Fruit fly (Drosophila melanogaster) whole organism, embryonic: ENCODE measurements around the gene TwdlC.

Experiments
- Aef1 ChIP-seq: fragments of 200-800 bp; sonication (Bioruptor generic); IDR thresholded peaks from 3 replicates; pipeline ENCODE4 v1.3.6; 2022; ENCODE audit warnings: missing biosample characterization, missing genetic modification characterization
- BtbVII ChIP-seq: fragments of 200-800 bp; sonication (Bioruptor generic); optimal IDR thresholded peaks from 3 replicates; lab custom pipeline; 2017; ENCODE audit warnings: missing biosample characterization, mild to moderate bottlenecking, missing genetic modification characterization
- CG10267 ChIP-seq: fragments of 200-800 bp; sonication (Bioruptor generic); optimal IDR thresholded peaks from 2 replicates; lab custom pipeline; 2018; ENCODE audit warnings: missing biosample characterization, mild to moderate bottlenecking, missing genetic modification characterization, moderate library complexity
- CG10979 ChIP-seq: fragments of 200-800 bp; sonication (Bioruptor generic); optimal IDR thresholded peaks from 2 replicates; lab custom pipeline; 2018; ENCODE audit warnings: missing biosample characterization, mild to moderate bottlenecking, missing genetic modification characterization, moderate library complexity
- CG11093 ChIP-seq: fragments of 200-800 bp; sonication (Bioruptor generic); IDR thresholded peaks from 3 replicates; pipeline ENCODE4 v1.3.6; 2022; ENCODE audit warnings: missing biosample characterization, missing genetic modification characterization
- CG11504 ChIP-seq: fragments of 200-800 bp; sonication (Bioruptor generic); optimal IDR thresholded peaks from 3 replicates; lab custom pipeline; 2019; ENCODE audit warnings: missing biosample characterization, mild to moderate bottlenecking, missing genetic modification characterization, moderate library complexity
- CG12219 ChIP-seq: fragments of 200-800 bp; sonication (Bioruptor generic); optimal IDR thresholded peaks from 3 replicates; lab custom pipeline; 2018; ENCODE audit warnings: missing biosample characterization, mild to moderate bottlenecking, missing genetic modification characterization
- CG12659 ChIP-seq: fragments of 200-800 bp; sonication (Bioruptor generic); optimal IDR thresholded peaks from 3 replicates; lab custom pipeline; 2017; ENCODE audit warnings: mild to moderate bottlenecking, missing biosample characterization, missing genetic modification reagents, missing genetic modification characterization
- CG14441 ChIP-seq: fragments of 200-800 bp; sonication (Bioruptor generic); IDR thresholded peaks from 2 replicates; pipeline ENCODE4 v1.3.6; 2022; ENCODE audit warnings: missing biosample characterization, missing genetic modification characterization
- CG17186 ChIP-seq: fragments of 200-800 bp; sonication (Bioruptor generic); optimal IDR thresholded peaks from 3 replicates; lab custom pipeline; 2017; ENCODE audit warnings: missing biosample characterization, missing genetic modification reagents, missing genetic modification characterization
- CG17328 ChIP-seq: fragments of 200-800 bp; sonication (Bioruptor generic); IDR thresholded peaks from 2 replicates; pipeline ENCODE4 v1.3.6; 2022; ENCODE audit warnings: missing biosample characterization, missing genetic modification characterization
- CG17385 ChIP-seq: fragments of 200-800 bp; sonication (Bioruptor generic); optimal IDR thresholded peaks from 3 replicates; lab custom pipeline; 2018; ENCODE audit warnings: missing biosample characterization, mild to moderate bottlenecking, missing genetic modification characterization
- CG17912 ChIP-seq: fragments of 200-800 bp; sonication (Bioruptor generic); optimal IDR thresholded peaks from 2 replicates; lab custom pipeline; 2018; ENCODE audit warnings: missing biosample characterization, mild to moderate bottlenecking, missing genetic modification characterization
- CG18599 ChIP-seq: fragments of 200-800 bp; sonication (Bioruptor generic); optimal IDR thresholded peaks from 3 replicates; lab custom pipeline; 2017; ENCODE audit warnings: missing biosample characterization, missing genetic modification characterization, mild to moderate bottlenecking, moderate library complexity, missing genetic modification reagents
- CG2889 ChIP-seq: fragments of 200-800 bp; sonication (Bioruptor generic); IDR thresholded peaks from 3 replicates; pipeline ENCODE4 v1.3.6; 2022; ENCODE audit warnings: missing biosample characterization, missing genetic modification characterization
- CG34376 ChIP-seq: fragments of 200-800 bp; sonication (Bioruptor generic); optimal IDR thresholded peaks from 2 replicates; lab custom pipeline; 2018; ENCODE audit warnings: missing biosample characterization, mild to moderate bottlenecking, missing genetic modification characterization
- CG6765 ChIP-seq: fragments of 200-800 bp; sonication (Bioruptor generic); optimal IDR thresholded peaks from 3 replicates; lab custom pipeline; 2017; ENCODE audit warnings: missing biosample characterization, mild to moderate bottlenecking, missing genetic modification characterization
- CG6854 ChIP-seq: fragments of 200-800 bp; sonication (Bioruptor generic); optimal IDR thresholded peaks from 3 replicates; lab custom pipeline; 2017; ENCODE audit warnings: missing biosample characterization, mild to moderate bottlenecking, missing genetic modification characterization
- CG7372 ChIP-seq: fragments of 200-800 bp; sonication (Bioruptor generic); IDR thresholded peaks from 2 replicates; pipeline ENCODE4 v1.3.6; 2022; ENCODE audit warnings: missing biosample characterization, missing genetic modification characterization
- CG8290 ChIP-seq, 3 experiments: fragments of 200-800 bp; sonication (Bioruptor generic); optimal IDR thresholded peaks; 2 replicates each; lab custom pipeline; 2016 to 2019; ENCODE audit warnings: missing biosample characterization in 3 of 3, missing genetic modification characterization in 3 of 3, mild to moderate bottlenecking in 2 of 3, moderate library complexity in 1 of 3
- CG9437 ChIP-seq: fragments of 200-800 bp; sonication (Bioruptor generic); optimal IDR thresholded peaks from 2 replicates; lab custom pipeline; 2018; ENCODE audit warnings: missing biosample characterization, mild to moderate bottlenecking, missing genetic modification characterization
- CTCF ChIP-seq: fragments of 200-800 bp; sonication (Bioruptor generic); optimal IDR thresholded peaks from 2 replicates; lab custom pipeline; 2017; ENCODE audit warnings: missing biosample characterization, mild to moderate bottlenecking, missing genetic modification characterization, moderate library complexity
- Dad ChIP-seq: fragments of 200-800 bp; sonication (Bioruptor generic); optimal IDR thresholded peaks from 3 replicates; lab custom pipeline; 2016; ENCODE audit warnings: missing biosample characterization, missing genetic modification characterization
- E2f2 ChIP-seq: fragments of 200-800 bp; sonication (Bioruptor generic); IDR thresholded peaks from 2 replicates; pipeline ENCODE4 v1.3.6; 2022; ENCODE audit warnings: missing biosample characterization, missing genetic modification characterization
- Ets97D ChIP-seq: fragments of 200-800 bp; sonication (Bioruptor generic); optimal IDR thresholded peaks from 3 replicates; lab custom pipeline; 2016; ENCODE audit warnings: missing biosample characterization, missing genetic modification characterization
- Hsf ChIP-seq: fragments of 200-800 bp; sonication (Bioruptor generic); optimal IDR thresholded peaks from 3 replicates; lab custom pipeline; 2016; ENCODE audit warnings: missing biosample characterization, missing genetic modification characterization
- Med ChIP-seq: fragments of 200-800 bp; sonication (Bioruptor generic); peaks from one replicate; lab custom pipeline; 2016; ENCODE audit warnings: missing biosample characterization, missing genetic modification characterization, mild to moderate bottlenecking, inconsistent platforms, moderate library complexity
- NFAT ChIP-seq: fragments of 200-800 bp; sonication (Bioruptor generic); IDR thresholded peaks from 2 replicates; pipeline ENCODE4 v1.3.6; 2022; ENCODE audit warnings: missing biosample characterization, missing genetic modification characterization
- Side ChIP-seq: fragments of 200-800 bp; sonication (Bioruptor generic); optimal IDR thresholded peaks from 2 replicates; lab custom pipeline; 2016; ENCODE audit warnings: missing biosample characterization, missing genetic modification characterization
- Taf1 ChIP-seq: fragments of 200-800 bp; sonication (Bioruptor generic); IDR thresholded peaks from 2 replicates; pipeline ENCODE4 v1.3.6; 2022; ENCODE audit warnings: missing biosample characterization, missing genetic modification characterization
- Usf ChIP-seq: fragments of 200-800 bp; sonication (Bioruptor generic); optimal IDR thresholded peaks from 2 replicates; lab custom pipeline; 2017; ENCODE audit warnings: missing genotype, missing biosample characterization, missing genetic modification characterization
- YL-1 ChIP-seq: fragments of 200-800 bp; sonication (Bioruptor generic); optimal IDR thresholded peaks from 3 replicates; lab custom pipeline; 2017; ENCODE audit warnings: missing biosample characterization, mild to moderate bottlenecking, missing genetic modification characterization
- ac ChIP-seq: fragments of 200-800 bp; sonication (Bioruptor generic); optimal IDR thresholded peaks from 3 replicates; lab custom pipeline; 2017; ENCODE audit warnings: missing biosample characterization, mild to moderate bottlenecking, missing genetic modification characterization
- aop ChIP-seq: fragments of 200-800 bp; sonication (Bioruptor generic); IDR thresholded peaks from 2 replicates; pipeline ENCODE4 v1.3.6; 2022; ENCODE audit warnings: missing biosample characterization, missing genetic modification characterization
- btn ChIP-seq: fragments of 200-800 bp; sonication (Bioruptor generic); optimal IDR thresholded peaks from 2 replicates; lab custom pipeline; 2016; ENCODE audit warnings: missing biosample characterization, missing genetic modification characterization
- dysf ChIP-seq: fragments of 200-800 bp; sonication (Bioruptor generic); IDR thresholded peaks from 3 replicates; pipeline ENCODE4 v1.3.6; 2022; ENCODE audit warnings: missing biosample characterization, missing genetic modification characterization
- eyg ChIP-seq: fragments of 200-800 bp; sonication (Bioruptor generic); optimal IDR thresholded peaks from 3 replicates; lab custom pipeline; 2016; ENCODE audit warnings: missing biosample characterization, missing genetic modification characterization
- gce ChIP-seq: fragments of 200-800 bp; sonication (Bioruptor generic); IDR thresholded peaks from 3 replicates; pipeline ENCODE4 v1.3.6; 2022; ENCODE audit warnings: missing biosample characterization, missing genetic modification characterization
- gsb-n ChIP-seq: fragments of 200-800 bp; sonication (Bioruptor generic); optimal IDR thresholded peaks from 3 replicates; lab custom pipeline; 2018; ENCODE audit warnings: missing biosample characterization, mild to moderate bottlenecking, missing genetic modification characterization
- hb ChIP-seq: fragments of 200-800 bp; sonication (Bioruptor generic); IDR thresholded peaks from 3 replicates; pipeline ENCODE4 v1.3.6; 2022; ENCODE audit warnings: missing biosample characterization, missing genetic modification characterization; ENCODE audit not compliant: partially characterized antibody
- lmd ChIP-seq: fragments of 200-800 bp; sonication (Bioruptor generic); IDR thresholded peaks from 2 replicates; pipeline ENCODE4 v1.3.6; 2022; ENCODE audit warnings: missing biosample characterization, missing genetic modification characterization
- luna ChIP-seq: fragments of 200-800 bp; sonication (Bioruptor generic); optimal IDR thresholded peaks from 2 replicates; lab custom pipeline; 2016; ENCODE audit warnings: missing biosample characterization, missing genetic modification characterization
- odd ChIP-seq: fragments of 200-800 bp; sonication (Bioruptor generic); optimal IDR thresholded peaks from 2 replicates; lab custom pipeline; 2017; ENCODE audit warnings: missing biosample characterization, mild to moderate bottlenecking, missing genetic modification characterization
- onecut ChIP-seq: fragments of 200-800 bp; sonication (Bioruptor generic); IDR thresholded peaks from 2 replicates; pipeline ENCODE4 v1.3.6; 2022; ENCODE audit warnings: missing biosample characterization, missing genetic modification characterization
- phol ChIP-seq: fragments of 200-800 bp; sonication (Bioruptor generic); optimal IDR thresholded peaks from 3 replicates; lab custom pipeline; 2018; ENCODE audit warnings: missing biosample characterization, mild to moderate bottlenecking, missing genetic modification characterization, moderate library complexity
- row ChIP-seq: fragments of 200-800 bp; sonication (Bioruptor generic); IDR thresholded peaks from 3 replicates; pipeline ENCODE4 v1.3.6; 2022; ENCODE audit warnings: missing biosample characterization, missing genetic modification characterization
- sd ChIP-seq: fragments of 200-800 bp; sonication (Bioruptor generic); optimal IDR thresholded peaks from 3 replicates; lab custom pipeline; 2018; ENCODE audit warnings: missing biosample characterization, mild to moderate bottlenecking, missing genetic modification characterization, moderate library complexity
- tin ChIP-seq: fragments of 200-800 bp; sonication (Bioruptor generic); optimal IDR thresholded peaks from 3 replicates; lab custom pipeline; 2016; ENCODE audit warnings: missing biosample characterization, missing genetic modification characterization
- wek ChIP-seq: fragments of 200-800 bp; sonication (Bioruptor generic); optimal IDR thresholded peaks from 3 replicates; lab custom pipeline; 2018; ENCODE audit warnings: missing biosample characterization, mild to moderate bottlenecking, missing genetic modification characterization, moderate library complexity

TwdlC gene

dm6 chr3R:26955527-26955926 is 39.1 kb upstream of the TwdlC start (continued):
- TF ChIP-seq CG6854 (GFP tag; lab: Kevin White, UChicago) (no peak), onecut (peak; percentile 38; the same call in 1 of the 2 replicates), BtbVII (GFP tag; lab: Kevin White, UChicago) (no peak), Side (no peak), CG17186 (no peak), Hsf (GFP tag; lab: Kevin White, UChicago) (no peak), hb (0 out of 3 replicates have a peak, but pooled peaks have one; percentile 25), Med (GFP tag; lab: Kevin White, UChicago) (peak; percentile 61), sd (tag; lab: Kevin White, UChicago) (no peak), tin (no peak)

DNA sequence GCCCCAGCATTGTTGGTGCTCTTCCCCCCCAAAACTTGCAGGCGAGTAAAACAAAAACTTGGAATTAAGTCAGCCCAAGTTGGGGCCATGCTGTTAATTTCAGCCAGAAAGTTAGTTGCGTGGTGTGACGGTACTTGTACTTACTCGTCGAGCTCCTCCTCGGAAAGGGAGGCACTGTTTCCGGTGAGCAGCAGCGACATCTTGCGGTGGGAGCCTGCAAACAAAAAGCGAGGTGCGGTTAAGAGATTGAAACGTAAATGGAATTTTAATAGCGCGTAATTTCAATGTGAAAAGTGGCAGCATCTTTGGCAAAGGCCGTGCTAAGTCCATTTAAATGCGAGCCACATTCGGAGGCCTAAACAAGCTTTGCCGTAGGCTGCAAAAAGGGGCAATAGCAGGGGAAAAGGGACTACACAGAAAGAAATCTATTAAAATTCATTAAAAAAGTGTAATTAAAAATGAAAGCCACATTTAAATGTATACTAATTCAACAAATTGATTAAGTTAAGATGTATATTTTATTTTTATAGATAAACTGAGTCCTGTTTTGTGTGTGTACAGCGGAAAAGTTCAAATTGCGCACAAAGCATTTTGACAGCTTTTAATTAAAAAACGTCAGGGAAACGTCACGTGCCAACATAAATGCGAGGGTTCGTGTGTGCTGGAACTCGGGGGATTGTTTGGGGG is 38.1 kb upstream of the TwdlC start:
- TF ChIP-seq CG17385 (GFP tag; lab: Kevin White, UChicago) (peak; percentile 34), CG7372 (GFP tag; lab: Robert Waterston, UW) (no peak), Aef1 (GFP tag; lab: Robert Waterston, UW) (0 out of 3 replicates have a peak, but pooled peaks have one; percentile 14), CG11504 (peak; percentile 16), CG17912 (GFP tag; lab: Kevin White, UChicago) (no peak), CG10267 (tag; lab: Kevin White, UChicago) (no peak), dysf (GFP tag; lab: Robert Waterston, UW) (peak; percentile 27; the same call in 1 of the 3 replicates), gce (GFP tag; lab: Robert Waterston, UW) (no peak), CG12219 (GFP tag; lab: Kevin White, UChicago) (peak; percentile 23), CG10979 (peak; percentile 3), Dad (GFP tag; lab: Kevin White, UChicago) (no peak), CG6854 (GFP tag; lab: Kevin White, UChicago) (no peak), CG6765 (GFP tag; lab: Kevin White, UChicago) (peak; percentile 36), odd (GFP tag; lab: Kevin White, UChicago) (peak; percentile 0), E2f2 (peak; percentile 21; the same call in 1 of the 2 replicates), Usf (GFP tag; lab: Kevin White, UChicago) (no peak), Ets97D (GFP tag; lab: Kevin White, UChicago) (peak; percentile 69), eyg (GFP tag; lab: Kevin White, UChicago) (no peak), gsb-n (tag; lab: Kevin White, UChicago) (no peak), CG2889 (GFP tag; lab: Robert Waterston, UW) (no peak), CG11093 (GFP tag; lab: Robert Waterston, UW) (no peak), YL-1 (no peak), ac (GFP tag; lab: Kevin White, UChicago) (no peak), CG9437 (GFP tag; lab: Kevin White, UChicago) (peak; percentile 6), CTCF (GFP tag; lab: Kevin White, UChicago) (peak; percentile 88), NFAT (GFP tag; lab: Robert Waterston, UW) (no peak), phol (tag; lab: Kevin White, UChicago) (peak; percentile 7), CG12659 (GFP tag; lab: Kevin White, UChicago) (no peak), row (GFP tag; lab: Robert Waterston, UW) (peak; percentile 21; the same call in 1 of the 3 replicates), CG34376 (GFP tag; lab: Kevin White, UChicago) (no peak), luna (GFP tag; lab: Kevin White, UChicago) (no peak), aop (GFP tag; lab: Robert Waterston, UW) (no peak), CG14441 (0 out of 2 replicates have a peak, but pooled peaks have one; percentile 24), lmd (GFP tag; lab: Robert Waterston, UW) (no peak), CG18599 (GFP tag; lab: Kevin White, UChicago) (peak; percentile 58), Taf1 (GFP tag; lab: Robert Waterston, UW) (no peak), CG8290 (GFP tag; optimal IDR thresholded peaks at IDR 0.05; lab: Kevin White, UChicago) (no peak), CG8290 (tag; optimal IDR thresholded peaks at IDR 0.05; lab: Kevin White, UChicago) (peak in 1 of 2 experiments; percentile 24), wek (GFP tag; lab: Kevin White, UChicago) (peak; percentile 9), CG17328 (GFP tag; lab: Robert Waterston, UW) (0 out of 2 replicates have a peak, but pooled peaks have one; percentile 25), btn (no peak)
